Fruit fly (Drosophila melanogaster): ENCODE measurements around the gene CG14974.

CG14974 gene

DNA sequence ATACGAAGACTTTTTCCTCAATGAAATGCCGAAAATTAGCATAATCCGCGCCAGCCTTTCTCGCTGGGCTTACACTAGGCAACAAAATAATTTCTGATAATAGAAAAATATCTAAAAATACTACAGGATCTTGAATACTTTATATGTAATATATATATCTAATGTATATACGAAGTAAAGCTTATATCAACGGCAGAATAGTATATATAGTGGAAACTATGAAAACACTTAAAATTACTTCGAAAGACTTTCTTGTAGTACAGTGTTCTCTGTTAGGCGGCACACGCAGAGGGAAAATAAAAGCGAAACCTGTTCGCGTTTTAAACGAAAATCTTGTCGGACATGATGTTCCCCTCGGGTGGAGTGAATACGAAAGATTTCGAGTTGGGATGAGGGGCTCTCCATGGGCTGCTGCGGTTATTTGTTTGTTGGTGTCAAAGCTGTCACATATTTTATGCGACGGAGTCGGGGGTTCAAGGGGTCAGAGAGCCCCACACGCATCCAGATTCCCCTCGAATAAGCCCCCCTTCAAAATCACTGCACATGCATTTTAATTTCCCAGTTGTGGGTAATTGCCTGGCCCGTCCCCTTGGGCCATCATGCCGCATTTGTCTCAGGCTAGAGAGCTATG is 13.4 kb upstream of the CG14974 start (continued):
- TF ChIP-seq chn (GFP tag; optimal IDR thresholded peaks at IDR 0.05) (no peak), CG1602 (GFP tag; optimal IDR thresholded peaks at IDR 0.05) (peak; percentile 7), knrl (GFP tag; IDR thresholded peaks at IDR 0.05; ENCODE audit: partially characterized antibody) (no peak), CG16863 (GFP tag; optimal IDR thresholded peaks at IDR 0.05) (no peak), Asciz (GFP tag; optimal IDR thresholded peaks at IDR 0.05) (peak; percentile 80), CG30431 (GFP tag; optimal IDR thresholded peaks at IDR 0.05) (no peak), ase (GFP tag; IDR thresholded peaks at IDR 0.05) (no peak), zfh1 (GFP tag; IDR thresholded peaks at IDR 0.05) (peak; percentile 82), CG31365 (tag; optimal IDR thresholded peaks at IDR 0.05) (no peak), CG2120 (GFP tag; optimal IDR thresholded peaks at IDR 0.05) (no peak), Gug (GFP tag; IDR thresholded peaks at IDR 0.05) (no peak), row (GFP tag; IDR thresholded peaks at IDR 0.05) (peak; percentile 68), ewg (GFP tag; optimal IDR thresholded peaks at IDR 0.05) (peak; percentile 42), tx (GFP tag; optimal IDR thresholded peaks at IDR 0.05) (no peak), CG17359 (tag; optimal IDR thresholded peaks at IDR 0.05) (peak; percentile 75), CG9215 (GFP tag; IDR thresholded peaks at IDR 0.05) (no peak), CG17829 (tag; optimal IDR thresholded peaks at IDR 0.05) (peak; percentile 86), CG13123 (GFP tag; optimal IDR thresholded peaks at IDR 0.05) (no peak), CG7372 (GFP tag; IDR thresholded peaks at IDR 0.05) (no peak), tna (GFP tag; IDR thresholded peaks at IDR 0.05; ENCODE audit: partially characterized antibody) (no peak), cad (GFP tag; optimal IDR thresholded peaks at IDR 0.05) (no peak), grn (GFP tag; optimal IDR thresholded peaks at IDR 0.05) (no peak), ato (GFP tag; IDR thresholded peaks at IDR 0.05; ENCODE audit: partially characterized antibody) (no peak), lola (GFP tag; optimal IDR thresholded peaks at IDR 0.05) (peak in 1 of 3 experiments; percentile 78), CG12659 (GFP tag; optimal IDR thresholded peaks at IDR 0.05) (peak; percentile 53), Stat92E (GFP tag; optimal IDR thresholded peaks at IDR 0.05) (peak in 1 of 3 experiments; percentile 45), Blimp-1 (GFP tag; optimal IDR thresholded peaks at IDR 0.05) (peak; percentile 92), CkIIα-i1 (GFP tag; IDR thresholded peaks at IDR 0.05) (no peak), CG1832 (GFP tag; optimal IDR thresholded peaks at IDR 0.05) (no peak), Doc3 (GFP tag; IDR thresholded peaks at IDR 0.05; ENCODE audit: partially characterized antibody) (no peak), Jarid2 (GFP tag; optimal IDR thresholded peaks at IDR 0.05) (peak; percentile 5), br (optimal IDR thresholded peaks at IDR 0.05) (no peak), CG6854 (GFP tag; optimal IDR thresholded peaks at IDR 0.05) (no peak), kay (GFP tag; optimal IDR thresholded peaks at IDR 0.05) (no peak), CG32772 (GFP tag; IDR thresholded peaks at IDR 0.05) (peak; percentile 22; the same call in 1 of the 2 replicates), tap (tag; optimal IDR thresholded peaks at IDR 0.05) (peak; percentile 78), Rx (GFP tag; IDR thresholded peaks at IDR 0.05) (no peak), twi (tag; optimal IDR thresholded peaks at IDR 0.05) (peak; percentile 35), Hr39 (optimal IDR thresholded peaks at IDR 0.05) (no peak), Dip3 (GFP tag; optimal IDR thresholded peaks at IDR 0.05) (no peak), Side (GFP tag; optimal IDR thresholded peaks at IDR 0.05) (no peak), CG1603 (tag; optimal IDR thresholded peaks at IDR 0.05) (no peak), Dip2 (GFP tag; IDR thresholded peaks at IDR 0.05) (no peak), HmgD (GFP tag; optimal IDR thresholded peaks at IDR 0.05) (no peak), Hr3 (GFP tag; optimal IDR thresholded peaks at IDR 0.05) (peak; percentile 37), CG33213 (GFP tag; optimal IDR thresholded peaks at IDR 0.05) (no peak), CG18476 (GFP tag; optimal IDR thresholded peaks at IDR 0.05) (no peak), CG10209 (GFP tag; optimal IDR thresholded peaks at IDR 0.05) (peak; percentile 54), Gsc (GFP tag; IDR thresholded peaks at IDR 0.05) (no peak), BtbVII (GFP tag; optimal IDR thresholded peaks at IDR 0.05) (no peak), CG7357 (GFP tag; IDR thresholded peaks at IDR 0.05) (0 out of 3 replicates have a peak, but pooled peaks have one; percentile 38)

All from whole organism, embryonic.